Worm (Caenorhabditis elegans) whole organism, L2 larva: ENCODE results near the gene nkb-3.
A peak's percentile ranks its signal among the peaks of the same experiment; 100 is the strongest.

Experiments
- fos-1 ChIP-seq: fragments of 150-350 bp; optimal IDR thresholded peaks from 2 replicates; lab custom pipeline; 2014; ENCODE audit warnings: missing biosample characterization, missing genetic modification characterization
- lsy-2 ChIP-seq, 2 experiments: fragments of 150-350 bp in 1 of 2; sonication (generic microtip) in 1 of 2; optimal IDR thresholded peaks; 2 replicates each; lab custom pipeline; 2014 to 2017; ENCODE audit warnings: missing biosample characterization in 2 of 2, missing genetic modification characterization in 2 of 2
- mab-5 ChIP-seq: fragments of 150-350 bp; optimal IDR thresholded peaks from 2 replicates; lab custom pipeline; 2014; ENCODE audit warnings: missing biosample characterization, missing genetic modification characterization
- mdl-1 ChIP-seq, 2 experiments: fragments of 150-350 bp in 1 of 2; sonication (generic microtip) in 1 of 2; optimal IDR thresholded peaks; 2 replicates each; lab custom pipeline; 2017; ENCODE audit warnings: missing biosample characterization in 2 of 2, missing genetic modification characterization in 2 of 2
- nhr-11 ChIP-seq: fragments of 150-350 bp; optimal IDR thresholded peaks from 2 replicates; lab custom pipeline; 2014; ENCODE audit warnings: missing biosample characterization, missing genetic modification characterization
- nhr-21 ChIP-seq: fragments of 150-350 bp; optimal IDR thresholded peaks from 2 replicates; lab custom pipeline; 2014; ENCODE audit warnings: missing biosample characterization, missing genetic modification characterization
- nhr-77 ChIP-seq: fragments of 150-350 bp; optimal IDR thresholded peaks from 2 replicates; lab custom pipeline; 2014; ENCODE audit warnings: missing biosample characterization, missing genetic modification characterization
- sem-4 ChIP-seq: fragments of 150-350 bp; optimal IDR thresholded peaks from 2 replicates; lab custom pipeline; 2014; ENCODE audit warnings: missing biosample characterization, missing genetic modification reagents, missing genetic modification characterization
- unc-55 ChIP-seq: fragments of 150-350 bp; sonication (generic microtip); optimal IDR thresholded peaks from 3 replicates; lab custom pipeline; 2014; ENCODE audit warnings: missing biosample characterization, missing genetic modification reagents, missing genetic modification characterization
- unc-62 ChIP-seq: fragments of 150-350 bp; optimal IDR thresholded peaks from 2 replicates; lab custom pipeline; 2014; ENCODE audit warnings: missing biosample characterization, missing genetic modification reagents, missing genetic modification characterization
- ztf-4 ChIP-seq: fragments of 150-350 bp; optimal IDR thresholded peaks from 2 replicates; lab custom pipeline; 2014; ENCODE audit warnings: missing biosample characterization, missing genetic modification characterization

ce11 chrX:13739125-13739820 is 31.1 kb downstream of the nkb-3 start:
- TF ChIP-seq nhr-77 (tag; lab: Kevin White, UChicago) (no peak), lsy-2 (tag; optimal IDR thresholded peaks at IDR 0.05; lab: Kevin White, UChicago) (peak in 1 of 2 experiments; percentile 55), mdl-1 (tag; optimal IDR thresholded peaks at IDR 0.05; lab: Kevin White, UChicago) (peak; percentile 53 to 82), sem-4 (tag; lab: Kevin White, UChicago) (peak; percentile 47), unc-62 (GFP tag; lab: Kevin White, UChicago) (no peak), nhr-21 (tag; lab: Kevin White, UChicago) (no peak), nhr-11 (no peak), mab-5 (no peak), unc-55 (GFP tag; lab: Kevin White, UChicago) (peak; percentile 27), fos-1 (tag; lab: Kevin White, UChicago) (no peak), ztf-4 (tag; lab: Kevin White, UChicago) (peak; percentile 21)
